Worm (Caenorhabditis elegans) whole organism, midembryonic: ENCODE data around the gene K01D12.8.

Experiments used
- T22C8.4 ChIP-seq: fragments of 200-800 bp; sonication (Bioruptor generic); IDR thresholded peaks from 2 replicates; pipeline ENCODE4 v1.3.6; 2022; ENCODE audit warnings: missing genetic modification characterization, missing compliant biosample characterization
- cog-1 ChIP-seq: sonication (generic microtip); optimal IDR thresholded peaks from 2 replicates; lab custom pipeline; 2016; ENCODE audit warnings: missing genetic modification characterization, missing compliant biosample characterization
- flt-1 ChIP-seq: fragments of 200-800 bp; sonication (Bioruptor generic); IDR thresholded peaks from 2 replicates; pipeline ENCODE4 v1.3.6; 2022; ENCODE audit warnings: missing genetic modification characterization, missing compliant biosample characterization
- klf-2 ChIP-seq: fragments of 200-800 bp; sonication (Bioruptor generic); conservative IDR thresholded peaks from 2 replicates; pipeline ENCODE4 v1.3.6; 2022; ENCODE audit warnings: missing genetic modification reagents, missing genetic modification characterization, missing compliant biosample characterization
- med-1 ChIP-seq: sonication (generic microtip); optimal IDR thresholded peaks from 2 replicates; lab custom pipeline; 2017; ENCODE audit warnings: missing genetic modification characterization, mild to moderate bottlenecking, missing compliant biosample characterization, antibody characterized with exemption, missing genetic modification reagents; ENCODE audit not compliant: insufficient read depth
- ref-1 ChIP-seq: fragments of 200-800 bp; sonication (Bioruptor generic); conservative IDR thresholded peaks from 2 replicates; pipeline ENCODE4 v1.3.6; 2022; ENCODE audit warnings: missing genetic modification reagents, missing genetic modification characterization, missing compliant biosample characterization
- tab-1 ChIP-seq: fragments of 200-800 bp; sonication (Bioruptor generic); IDR thresholded peaks from 2 replicates; pipeline ENCODE4 v1.3.6; 2022; ENCODE audit warnings: missing genetic modification characterization, missing compliant biosample characterization
- ztf-23 ChIP-seq: fragments of 200-800 bp; sonication (Bioruptor generic); IDR thresholded peaks from 2 replicates; pipeline ENCODE4 v1.3.6; 2022; ENCODE audit warnings: missing genetic modification reagents, missing genetic modification characterization, missing compliant biosample characterization
- ztf-29 ChIP-seq: fragments of 200-800 bp; sonication (Bioruptor generic); IDR thresholded peaks from 2 replicates; pipeline ENCODE4 v1.3.6; 2022; ENCODE audit warnings: missing genetic modification reagents, missing genetic modification characterization, missing compliant biosample characterization

The K01D12.8 gene

ce11 chrV:12443754-12444153, 41.3 kb downstream of the K01D12.8 start, which contains the start of gene pals-39:
TSS of gene pals-39 (minus strand) at chrV:12443854.
- no peak for TF ChIP-seq cog-1 (tag; lab: Kevin White, UChicago)
- TF ChIP-seq ref-1 (GFP tag; lab: Robert Waterston, UW), result no peak
- no peak for TF ChIP-seq ztf-23 (GFP tag; lab: Robert Waterston, UW)
- TF ChIP-seq klf-2 (GFP tag; lab: Robert Waterston, UW), result no peak
- no peak for TF ChIP-seq flt-1 (GFP tag; lab: Robert Waterston, UW)
- TF ChIP-seq T22C8.4 (GFP tag; lab: Robert Waterston, UW), result no peak
- no peak for TF ChIP-seq tab-1 (GFP tag; lab: Robert Waterston, UW)
- no peak for TF ChIP-seq ztf-29
- TF ChIP-seq med-1 (GFP tag; lab: Kevin White, UChicago), result no peak

ce11 chrV:12446895-12447294, 44.4 kb downstream of the K01D12.8 start, which contains the start of the genes pals-38 and C54D10.9:
TSS of gene pals-38 (minus strand) at chrV:12446995.
TSS of gene C54D10.9 (plus strand) at chrV:12447153.
- TF ChIP-seq ztf-23 (GFP tag; lab: Robert Waterston, UW) (no peak), flt-1 (GFP tag; lab: Robert Waterston, UW) (no peak), ref-1 (GFP tag; lab: Robert Waterston, UW) (no peak)

ce11 chrV:12449902-12450301, 47.4 kb downstream of the K01D12.8 start, which contains the start of gene C54D10.10:
TSS of gene C54D10.10 (minus strand) at chrV:12450002.
- TF ChIP-seq med-1 (GFP tag; lab: Kevin White, UChicago) (no peak), T22C8.4 (GFP tag; lab: Robert Waterston, UW) (no peak), ztf-29 (no peak), ztf-23 (GFP tag; lab: Robert Waterston, UW) (no peak), tab-1 (GFP tag; lab: Robert Waterston, UW) (no peak)

ce11 chrV:12450441-12450840, 48.0 kb downstream of the K01D12.8 start, which contains the start of gene F28C1.1:
TSS of gene F28C1.1 (plus strand) at chrV:12450805.
- TF ChIP-seq T22C8.4 (GFP tag; lab: Robert Waterston, UW) (no peak), ztf-29 (no peak), med-1 (GFP tag; lab: Kevin White, UChicago) (no peak), cog-1 (tag; lab: Kevin White, UChicago) (no peak), klf-2 (GFP tag; lab: Robert Waterston, UW) (no peak), flt-1 (GFP tag; lab: Robert Waterston, UW) (no peak), ztf-23 (GFP tag; lab: Robert Waterston, UW) (no peak), tab-1 (GFP tag; lab: Robert Waterston, UW) (no peak), ref-1 (GFP tag; lab: Robert Waterston, UW) (no peak)
